Fruit fly (Drosophila melanogaster) S2 (cell line): ENCODE data around the gene app.

Experiments
- CG8478 ChIP-seq: fragments of >200 bp; optimal IDR thresholded peaks from 2 replicates; lab custom pipeline; 2018
- CTCF ChIP-seq, 2 experiments: fragments of >200 bp; optimal IDR thresholded peaks; 2 replicates each; lab custom pipeline; 2018

DNA sequence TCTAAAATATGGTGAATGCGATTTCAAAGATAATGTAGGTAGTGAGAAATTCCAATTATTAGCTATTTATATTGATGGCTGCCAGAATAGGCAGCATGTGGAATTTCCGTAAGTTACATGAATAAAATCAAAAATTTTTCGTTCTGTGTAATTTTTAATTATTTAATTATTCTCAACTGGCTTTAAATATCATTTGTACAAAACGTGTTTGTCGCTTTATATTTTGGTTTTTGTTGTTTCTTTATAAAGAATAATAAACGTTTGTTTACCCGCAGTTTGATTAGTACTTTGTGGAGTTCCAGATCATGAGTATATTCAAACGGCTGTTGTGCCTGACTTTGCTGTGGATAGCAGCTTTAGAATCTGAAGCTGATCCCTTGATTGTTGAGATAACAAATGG lies 76.2 kb downstream of the app start, which contains the start of gene Est-P:
- TF ChIP-seq CTCF (optimal IDR thresholded peaks at IDR 0.05; lab: Kevin White, UChicago) (no peak), CG8478 (lab: Kevin White, UChicago) (no peak)
